Fruit fly (Drosophila melanogaster) whole organism, embryonic: ENCODE data around the gene CG5902.
A peak's percentile ranks its signal among the peaks of the same experiment; 100 is the strongest.

ENCODE experiments used
- Asciz ChIP-seq: fragments of 200-800 bp; sonication (Bioruptor generic); optimal IDR thresholded peaks from 2 replicates; lab custom pipeline; 2017; ENCODE audit warnings: missing biosample characterization, mild to moderate bottlenecking, missing genetic modification characterization, missing genetic modification reagents
- Atf-2 ChIP-seq: fragments of 200-800 bp; sonication (Bioruptor generic); optimal IDR thresholded peaks from 2 replicates; lab custom pipeline; 2016; ENCODE audit warnings: missing biosample characterization, missing genetic modification characterization
- Blimp-1 ChIP-seq: fragments of 200-800 bp; sonication (Bioruptor generic); optimal IDR thresholded peaks from 3 replicates; lab custom pipeline; 2018; ENCODE audit warnings: missing biosample characterization, missing genetic modification characterization, mild to moderate bottlenecking, moderate library complexity, missing genetic modification reagents
- CG10274 ChIP-seq: fragments of 200-800 bp; sonication (Bioruptor generic); optimal IDR thresholded peaks from 3 replicates; lab custom pipeline; 2017; ENCODE audit warnings: missing biosample characterization, mild to moderate bottlenecking, missing genetic modification characterization
- CG12744 ChIP-seq: fragments of 200-800 bp; sonication (Bioruptor generic); optimal IDR thresholded peaks from 2 replicates; lab custom pipeline; 2016; ENCODE audit warnings: missing biosample characterization, missing genetic modification characterization
- CG13123 ChIP-seq: fragments of 200-800 bp; sonication (Bioruptor generic); optimal IDR thresholded peaks from 2 replicates; lab custom pipeline; 2016; ENCODE audit warnings: missing biosample characterization, missing genetic modification characterization
- CG14441 ChIP-seq: fragments of 200-800 bp; sonication (Bioruptor generic); IDR thresholded peaks from 2 replicates; pipeline ENCODE4 v1.3.6; 2022; ENCODE audit warnings: missing biosample characterization, missing genetic modification characterization
- CG14667 ChIP-seq: fragments of 200-800 bp; sonication (Bioruptor generic); IDR thresholded peaks from 2 replicates; pipeline ENCODE4 v1.3.6; 2022; ENCODE audit warnings: missing biosample characterization, missing genetic modification characterization
- CG14860 ChIP-seq: fragments of 200-800 bp; sonication (Bioruptor generic); IDR thresholded peaks from 3 replicates; pipeline ENCODE4 v1.3.6; 2022; ENCODE audit warnings: missing biosample characterization, missing genetic modification characterization; ENCODE audit not compliant: partially characterized antibody
- CG16815 ChIP-seq: fragments of 200-800 bp; sonication (Bioruptor generic); optimal IDR thresholded peaks from 3 replicates; lab custom pipeline; 2017; ENCODE audit warnings: missing biosample characterization, mild to moderate bottlenecking, missing genetic modification characterization
- CG16863 ChIP-seq: fragments of 200-800 bp; sonication (Bioruptor generic); optimal IDR thresholded peaks from 3 replicates; lab custom pipeline; 2016; ENCODE audit warnings: missing biosample characterization, missing genetic modification characterization
- CG17328 ChIP-seq: fragments of 200-800 bp; sonication (Bioruptor generic); IDR thresholded peaks from 2 replicates; pipeline ENCODE4 v1.3.6; 2022; ENCODE audit warnings: missing biosample characterization, missing genetic modification characterization
- CG42726 ChIP-seq: fragments of 200-800 bp; sonication (Bioruptor generic); IDR thresholded peaks from 2 replicates; pipeline ENCODE4 v1.3.6; 2022; ENCODE audit warnings: missing biosample characterization, missing genetic modification characterization; ENCODE audit not compliant: partially characterized antibody
- CG4707 ChIP-seq: fragments of 200-800 bp; sonication (Bioruptor generic); optimal IDR thresholded peaks from 2 replicates; lab custom pipeline; 2018; ENCODE audit warnings: missing biosample characterization, mild to moderate bottlenecking, missing genetic modification characterization, moderate library complexity
- CG5180 ChIP-seq: fragments of 200-800 bp; sonication (Bioruptor generic); optimal IDR thresholded peaks from 3 replicates; lab custom pipeline; 2017; ENCODE audit warnings: missing biosample characterization, missing genetic modification characterization, mild to moderate bottlenecking, moderate library complexity, missing genetic modification reagents
- CG8281 ChIP-seq: fragments of 200-800 bp; sonication (Bioruptor generic); optimal IDR thresholded peaks from 2 replicates; lab custom pipeline; 2018; ENCODE audit warnings: missing biosample characterization, mild to moderate bottlenecking, missing genetic modification characterization, moderate library complexity
- CG8290 ChIP-seq, 3 experiments: fragments of 200-800 bp; sonication (Bioruptor generic); optimal IDR thresholded peaks; 2 replicates each; lab custom pipeline; 2016 to 2019; ENCODE audit warnings: missing biosample characterization in 3 of 3, missing genetic modification characterization in 3 of 3, mild to moderate bottlenecking in 2 of 3, moderate library complexity in 1 of 3
- CkIIα-i1 ChIP-seq: fragments of 200-800 bp; sonication (Bioruptor generic); IDR thresholded peaks from 2 replicates; pipeline ENCODE4 v1.3.6; 2022; ENCODE audit warnings: missing biosample characterization, missing genetic modification characterization
- Dfd ChIP-seq, 2 experiments: fragments of >200 bp; optimal IDR thresholded peaks; 2 replicates each; lab custom pipeline; 2017; ENCODE audit warnings: missing biosample characterization in 2 of 2, missing genetic modification characterization in 2 of 2
- Doc2 ChIP-seq: fragments of 200-800 bp; sonication (Bioruptor generic); IDR thresholded peaks from 2 replicates; pipeline ENCODE4 v1.3.6; 2022; ENCODE audit warnings: missing biosample characterization, missing genetic modification characterization
- E2f2 ChIP-seq: fragments of 200-800 bp; sonication (Bioruptor generic); IDR thresholded peaks from 2 replicates; pipeline ENCODE4 v1.3.6; 2022; ENCODE audit warnings: missing biosample characterization, missing genetic modification characterization
- H2.0 ChIP-seq: fragments of 200-800 bp; sonication (Bioruptor generic); IDR thresholded peaks from 2 replicates; pipeline ENCODE4 v1.3.6; 2022; ENCODE audit warnings: missing biosample characterization, missing genetic modification characterization
- HHEX ChIP-seq: fragments of 200-800 bp; sonication (Bioruptor generic); optimal IDR thresholded peaks from 3 replicates; lab custom pipeline; 2017; ENCODE audit warnings: missing biosample characterization, mild to moderate bottlenecking, missing genetic modification characterization, missing genetic modification reagents
- Hsf ChIP-seq: fragments of 200-800 bp; sonication (Bioruptor generic); optimal IDR thresholded peaks from 3 replicates; lab custom pipeline; 2016; ENCODE audit warnings: missing biosample characterization, missing genetic modification characterization
- Med ChIP-seq: fragments of 200-800 bp; sonication (Bioruptor generic); peaks from one replicate; lab custom pipeline; 2016; ENCODE audit warnings: missing biosample characterization, missing genetic modification characterization, mild to moderate bottlenecking, inconsistent platforms, moderate library complexity
- Nf-YC ChIP-seq: fragments of 200-800 bp; optimal IDR thresholded peaks from 3 replicates; lab custom pipeline; 2019; ENCODE audit warnings: missing biosample characterization, mild to moderate bottlenecking, missing genetic modification characterization, moderate library complexity
- PHDP ChIP-seq: fragments of 200-800 bp; sonication (Bioruptor generic); optimal IDR thresholded peaks from 3 replicates; lab custom pipeline; 2018; ENCODE audit warnings: missing biosample characterization, mild to moderate bottlenecking, missing genetic modification characterization, moderate library complexity
- Pdp1 ChIP-seq, 2 experiments: fragments of 200-800 bp; sonication (Bioruptor generic); optimal IDR thresholded peaks; 3 replicates each; lab custom pipeline; 2016; ENCODE audit warnings: missing biosample characterization in 2 of 2, missing genetic modification characterization in 2 of 2, mild to moderate bottlenecking in 1 of 2, moderate library complexity in 1 of 2
- Ssrp ChIP-seq: fragments of 200-800 bp; sonication (Bioruptor generic); optimal IDR thresholded peaks from 2 replicates; lab custom pipeline; 2018; ENCODE audit warnings: missing biosample characterization, mild to moderate bottlenecking, missing genetic modification characterization, moderate library complexity
- ap ChIP-seq: fragments of 200-800 bp; sonication (Bioruptor generic); IDR thresholded peaks from 2 replicates; pipeline ENCODE4 v1.3.6; 2022; ENCODE audit warnings: missing biosample characterization, missing genetic modification characterization
- bcd ChIP-seq: fragments of 200-800 bp; sonication (Bioruptor generic); optimal IDR thresholded peaks from 2 replicates; lab custom pipeline; 2017; ENCODE audit warnings: missing biosample characterization, mild to moderate bottlenecking, missing genetic modification characterization
- cwo ChIP-seq: fragments of 200-800 bp; sonication (Bioruptor generic); optimal IDR thresholded peaks from 3 replicates; lab custom pipeline; 2017; ENCODE audit warnings: missing biosample characterization, missing genetic modification characterization, mild to moderate bottlenecking, moderate library complexity, missing genetic modification reagents
- dmrt11E ChIP-seq: fragments of 200-800 bp; sonication (Bioruptor generic); optimal IDR thresholded peaks from 3 replicates; lab custom pipeline; 2018; ENCODE audit warnings: missing biosample characterization, mild to moderate bottlenecking, missing genetic modification characterization, moderate library complexity
- en ChIP-seq: fragments of 200-800 bp; sonication (Bioruptor generic); optimal IDR thresholded peaks from 2 replicates; lab custom pipeline; 2016; ENCODE audit warnings: missing biosample characterization, missing genetic modification characterization
- ewg ChIP-seq: fragments of 200-800 bp; sonication (Bioruptor generic); optimal IDR thresholded peaks from 3 replicates; lab custom pipeline; 2017; ENCODE audit warnings: mild to moderate bottlenecking, missing biosample characterization, missing genetic modification reagents, missing genetic modification characterization
- fd102C ChIP-seq: fragments of 200-800 bp; sonication (Bioruptor generic); optimal IDR thresholded peaks from 2 replicates; lab custom pipeline; 2018; ENCODE audit warnings: missing biosample characterization, mild to moderate bottlenecking, missing genetic modification characterization, moderate library complexity
- gcm ChIP-seq: fragments of 200-800 bp; sonication (Bioruptor generic); optimal IDR thresholded peaks from 2 replicates; lab custom pipeline; 2019; ENCODE audit warnings: missing biosample characterization, mild to moderate bottlenecking, missing genetic modification characterization, moderate library complexity
- gsb-n ChIP-seq: fragments of 200-800 bp; sonication (Bioruptor generic); optimal IDR thresholded peaks from 3 replicates; lab custom pipeline; 2018; ENCODE audit warnings: missing biosample characterization, mild to moderate bottlenecking, missing genetic modification characterization
- ind ChIP-seq: fragments of 200-800 bp; sonication (Bioruptor generic); optimal IDR thresholded peaks from 3 replicates; lab custom pipeline; 2016; ENCODE audit warnings: missing biosample characterization, missing genetic modification characterization
- jumu ChIP-seq: fragments of 200-800 bp; sonication (Bioruptor generic); optimal IDR thresholded peaks from 3 replicates; lab custom pipeline; 2016; ENCODE audit warnings: missing biosample characterization, missing genetic modification characterization
- onecut ChIP-seq: fragments of 200-800 bp; sonication (Bioruptor generic); IDR thresholded peaks from 2 replicates; pipeline ENCODE4 v1.3.6; 2022; ENCODE audit warnings: missing biosample characterization, missing genetic modification characterization
- pan ChIP-seq, 4 experiments: fragments of >200 bp in 3 of 4; fragments of 200-800 bp in 1 of 4; sonication (Bioruptor generic) in 1 of 4; optimal IDR thresholded peaks in 3 of 4; IDR thresholded peaks in 1 of 4; 2 replicates each; pipeline versions ENCODE4 v1.3.6 to Lab custom; 2017 to 2022; ENCODE audit warnings: missing biosample characterization in 2 of 4, missing genetic modification characterization in 2 of 4, mixed read lengths in 1 of 4
- pho ChIP-seq: fragments of 200-800 bp; sonication (Bioruptor generic); optimal IDR thresholded peaks from 2 replicates; lab custom pipeline; 2016; ENCODE audit warnings: missing biosample characterization, missing genetic modification characterization
- pnt ChIP-seq: fragments of 200-800 bp; sonication (Bioruptor generic); optimal IDR thresholded peaks from 3 replicates; lab custom pipeline; 2016; ENCODE audit warnings: missing biosample characterization, missing genetic modification characterization
- rib ChIP-seq: fragments of 200-800 bp; sonication (Bioruptor generic); IDR thresholded peaks from 2 replicates; pipeline ENCODE4 v1.3.6; 2022; ENCODE audit warnings: missing biosample characterization, missing genetic modification characterization
- stwl ChIP-seq: fragments of 200-800 bp; sonication (Bioruptor generic); optimal IDR thresholded peaks from 3 replicates; lab custom pipeline; 2018; ENCODE audit warnings: missing biosample characterization, mild to moderate bottlenecking, missing genetic modification characterization, moderate library complexity
- tgo ChIP-seq: fragments of 200-800 bp; sonication (Bioruptor generic); IDR thresholded peaks from 3 replicates; pipeline ENCODE4 v1.3.6; 2022; ENCODE audit warnings: missing biosample characterization, missing genetic modification characterization
- tio ChIP-seq: fragments of 200-800 bp; sonication (Bioruptor generic); optimal IDR thresholded peaks from 2 replicates; lab custom pipeline; 2017; ENCODE audit warnings: missing biosample characterization, missing genetic modification characterization, inconsistent platforms
- trh ChIP-seq: fragments of 200-800 bp; sonication (Bioruptor generic); optimal IDR thresholded peaks from 2 replicates; lab custom pipeline; 2016; ENCODE audit warnings: missing biosample characterization, missing genetic modification characterization

CG5902 gene

dm6 chr3R:24007775-24008506 lies 21.5 kb downstream of the CG5902 start (continued):
- TF ChIP-seq jumu (GFP tag; lab: Kevin White, UChicago): no peak
- TF ChIP-seq CG10274 (GFP tag; lab: Kevin White, UChicago): no peak
- no peak for TF ChIP-seq CkIIα-i1 (GFP tag; lab: Robert Waterston, UW)
- peak; percentile 1 for TF ChIP-seq Blimp-1 (GFP tag; lab: Kevin White, UChicago)
- TF ChIP-seq CG16863 (GFP tag; lab: Kevin White, UChicago): no peak
- TF ChIP-seq CG14860: no peak
- no peak for TF ChIP-seq Dfd (GFP tag; optimal IDR thresholded peaks at IDR 0.05; lab: Kevin White, UChicago)
- TF ChIP-seq gcm (GFP tag; lab: Kevin White, UChicago): no peak
- no peak for TF ChIP-seq rib
- TF ChIP-seq Doc2 (GFP tag; lab: Robert Waterston, UW): no peak
- no peak for TF ChIP-seq fd102C (GFP tag; lab: Kevin White, UChicago)
- TF ChIP-seq ind (GFP tag; lab: Kevin White, UChicago): peak; percentile 6
- no peak for TF ChIP-seq CG17328 (GFP tag; lab: Robert Waterston, UW)
- no peak for TF ChIP-seq ewg (GFP tag; lab: Kevin White, UChicago)
- TF ChIP-seq PHDP: no peak
- peak; percentile 5 for TF ChIP-seq CG5180 (GFP tag; lab: Kevin White, UChicago)
- no peak for TF ChIP-seq CG13123 (GFP tag; lab: Kevin White, UChicago)
- no peak for TF ChIP-seq gsb-n (tag; lab: Kevin White, UChicago)
- TF ChIP-seq pnt (GFP tag; lab: Kevin White, UChicago): no peak
- peak; percentile 70 for TF ChIP-seq cwo (GFP tag; lab: Kevin White, UChicago)
- no peak for TF ChIP-seq E2f2 (GFP tag; lab: Robert Waterston, UW)
- TF ChIP-seq CG8290 (GFP tag; optimal IDR thresholded peaks at IDR 0.05; lab: Kevin White, UChicago): no peak
- TF ChIP-seq CG8290 (tag; optimal IDR thresholded peaks at IDR 0.05; lab: Kevin White, UChicago): no peak
- no peak for TF ChIP-seq H2.0 (GFP tag; lab: Robert Waterston, UW)
- TF ChIP-seq onecut (GFP tag; lab: Robert Waterston, UW): no peak
- peak; percentile 8 for TF ChIP-seq HHEX (GFP tag; lab: Kevin White, UChicago)
- TF ChIP-seq CG42726 (GFP tag; lab: Robert Waterston, UW): no peak
- no peak for TF ChIP-seq CG16815 (GFP tag; lab: Kevin White, UChicago)
- TF ChIP-seq pan (optimal IDR thresholded peaks at IDR 0.05; lab: Kevin White, UChicago): no peak
- no peak for TF ChIP-seq pan (GFP tag; optimal IDR thresholded peaks at IDR 0.05 in 1 of 2, IDR thresholded peaks at IDR 0.05 in 1 of 2)
- no peak for TF ChIP-seq CG12744 (GFP tag; lab: Kevin White, UChicago)
- no peak for TF ChIP-seq Nf-YC (tag; lab: Kevin White, UChicago)
- TF ChIP-seq CG14667 (GFP tag; lab: Robert Waterston, UW): no peak
- no peak for TF ChIP-seq tio (GFP tag; lab: Kevin White, UChicago)
- no peak for TF ChIP-seq ap (GFP tag; lab: Robert Waterston, UW)
- TF ChIP-seq pho: peak; percentile 19
- TF ChIP-seq Pdp1 (GFP tag; optimal IDR thresholded peaks at IDR 0.05; lab: Kevin White, UChicago): peak in 1 of 2 experiments; percentile 30
- TF ChIP-seq tgo: no peak
- TF ChIP-seq Hsf (GFP tag; lab: Kevin White, UChicago): no peak
- no peak for TF ChIP-seq CG4707 (GFP tag; lab: Kevin White, UChicago)
- no peak for TF ChIP-seq trh (GFP tag; lab: Kevin White, UChicago)
- no peak for TF ChIP-seq CG8281
- TF ChIP-seq Med (GFP tag; lab: Kevin White, UChicago): peak; percentile 49
- TF ChIP-seq stwl: no peak
- peak; percentile 26 for TF ChIP-seq bcd (GFP tag; lab: Kevin White, UChicago)
- TF ChIP-seq en (GFP tag; lab: Kevin White, UChicago): no peak
- no peak for TF ChIP-seq Atf-2 (GFP tag; lab: Kevin White, UChicago)
- no peak for TF ChIP-seq dmrt11E (tag; lab: Kevin White, UChicago)
- TF ChIP-seq CG14441: no peak
- TF ChIP-seq Ssrp (tag; lab: Kevin White, UChicago): peak; percentile 13
- peak; percentile 32 for TF ChIP-seq Asciz
